Worm (Caenorhabditis elegans): ENCODE results near the gene plp-2.

plp-2 gene

ce11 chrX:15006847-15007358, 24.3 kb upstream of the plp-2 start, which contains the start of gene ergi-2:
Gene ergi-2, minus strand, starts transcription at chrX:15007308.
- TF ChIP-seq ztf-29 (GFP tag; IDR thresholded peaks at IDR 0.05) (no peak), T22C8.4 (GFP tag; IDR thresholded peaks at IDR 0.05) (no peak)

ce11 chrX:15003891-15004550, 21.4 kb upstream of the plp-2 start, which contains the start of gene slc-25A18.1:
Gene slc-25A18.1, minus strand, starts transcription at chrX:15003941.
- no peak for TF ChIP-seq ztf-23 (GFP tag; IDR thresholded peaks at IDR 0.05)
- no peak for TF ChIP-seq cog-1 (tag; optimal IDR thresholded peaks at IDR 0.05)
- no peak for TF ChIP-seq klf-2 (GFP tag; conservative IDR thresholded peaks at IDR 0.05)
- no peak for TF ChIP-seq ref-1 (GFP tag; conservative IDR thresholded peaks at IDR 0.05)
- no peak for TF ChIP-seq flt-1 (GFP tag; IDR thresholded peaks at IDR 0.05)
- TF ChIP-seq tab-1 (GFP tag; IDR thresholded peaks at IDR 0.05) = no peak
- TF ChIP-seq T22C8.4 (GFP tag; IDR thresholded peaks at IDR 0.05) = no peak
- no peak for TF ChIP-seq ztf-29 (GFP tag; IDR thresholded peaks at IDR 0.05)
- TF ChIP-seq med-1 (GFP tag; optimal IDR thresholded peaks at IDR 0.05; ENCODE audit: insufficient read depth) = no peak

ce11 chrX:14999101-14999500, 16.5 kb upstream of the plp-2 start, which contains the start of gene cutl-3:
Gene cutl-3, minus strand, starts transcription at chrX:14999201.
- TF ChIP-seq ztf-29 (GFP tag; IDR thresholded peaks at IDR 0.05) (no peak), ztf-23 (GFP tag; IDR thresholded peaks at IDR 0.05) (no peak), flt-1 (GFP tag; IDR thresholded peaks at IDR 0.05) (no peak), T22C8.4 (GFP tag; IDR thresholded peaks at IDR 0.05) (no peak), klf-2 (GFP tag; conservative IDR thresholded peaks at IDR 0.05) (no peak), med-1 (GFP tag; optimal IDR thresholded peaks at IDR 0.05; ENCODE audit: insufficient read depth) (no peak), cog-1 (tag; optimal IDR thresholded peaks at IDR 0.05) (no peak), ref-1 (GFP tag; conservative IDR thresholded peaks at IDR 0.05) (no peak), tab-1 (GFP tag; IDR thresholded peaks at IDR 0.05) (no peak)

ce11 chrX:14993744-14994143, 11.1 kb upstream of the plp-2 start:
- no peak for TF ChIP-seq ztf-29 (GFP tag; IDR thresholded peaks at IDR 0.05)

- TF ChIP-seq flt-1 (GFP tag; IDR thresholded peaks at IDR 0.05) (no peak), ztf-23 (GFP tag; IDR thresholded peaks at IDR 0.05) (no peak), ref-1 (GFP tag; conservative IDR thresholded peaks at IDR 0.05) (no peak), T22C8.4 (GFP tag; IDR thresholded peaks at IDR 0.05) (no peak), med-1 (GFP tag; optimal IDR thresholded peaks at IDR 0.05; ENCODE audit: insufficient read depth) (no peak), klf-2 (GFP tag; conservative IDR thresholded peaks at IDR 0.05) (no peak), tab-1 (GFP tag; IDR thresholded peaks at IDR 0.05) (no peak), ztf-29 (GFP tag; IDR thresholded peaks at IDR 0.05) (no peak), cog-1 (tag; optimal IDR thresholded peaks at IDR 0.05) (no peak)
These were observed 8.7 kb upstream of the plp-2 start, which contains the start of gene iglr-1 for ce11 chrX:14991280-14991679. Gene iglr-1, minus strand, starts transcription at chrX:14991380.

ce11 chrX:14988160-14988559, 5.6 kb upstream of the plp-2 start:
- no peak for TF ChIP-seq ztf-23 (GFP tag; IDR thresholded peaks at IDR 0.05)
- TF ChIP-seq tab-1 (GFP tag; IDR thresholded peaks at IDR 0.05) = no peak
- no peak for TF ChIP-seq ztf-29 (GFP tag; IDR thresholded peaks at IDR 0.05)
- TF ChIP-seq T22C8.4 (GFP tag; IDR thresholded peaks at IDR 0.05) = no peak
- TF ChIP-seq flt-1 (GFP tag; IDR thresholded peaks at IDR 0.05) = no peak
- TF ChIP-seq klf-2 (GFP tag; conservative IDR thresholded peaks at IDR 0.05) = no peak
- no peak for TF ChIP-seq ref-1 (GFP tag; conservative IDR thresholded peaks at IDR 0.05)
- no peak for TF ChIP-seq cog-1 (tag; optimal IDR thresholded peaks at IDR 0.05)
- no peak for TF ChIP-seq med-1 (GFP tag; optimal IDR thresholded peaks at IDR 0.05; ENCODE audit: insufficient read depth)

ce11 chrX:14983274-14983673, 670 bp upstream of the plp-2 start, which contains the start of gene rbg-1:
Gene rbg-1, plus strand, starts transcription at chrX:14983533.
- TF ChIP-seq med-1 (GFP tag; optimal IDR thresholded peaks at IDR 0.05; ENCODE audit: insufficient read depth) (no peak), tab-1 (GFP tag; IDR thresholded peaks at IDR 0.05) (no peak), cog-1 (tag; optimal IDR thresholded peaks at IDR 0.05) (no peak), flt-1 (GFP tag; IDR thresholded peaks at IDR 0.05) (peak; percentile 25; the same call in 1 of the 2 replicates), klf-2 (GFP tag; conservative IDR thresholded peaks at IDR 0.05) (no peak), T22C8.4 (GFP tag; IDR thresholded peaks at IDR 0.05) (peak; percentile 75), ztf-23 (GFP tag; IDR thresholded peaks at IDR 0.05) (no peak), ztf-29 (GFP tag; IDR thresholded peaks at IDR 0.05) (no peak), ref-1 (GFP tag; conservative IDR thresholded peaks at IDR 0.05) (no peak)

ce11 chrX:14979388-14979787, 3.2 kb downstream of the plp-2 start, which contains the start of gene emre-1:
Gene emre-1, plus strand, starts transcription at chrX:14979688.
- TF ChIP-seq klf-2 (GFP tag; conservative IDR thresholded peaks at IDR 0.05) = no peak
- no peak for TF ChIP-seq tab-1 (GFP tag; IDR thresholded peaks at IDR 0.05)

- no peak for TF ChIP-seq klf-2 (GFP tag; conservative IDR thresholded peaks at IDR 0.05)
- TF ChIP-seq ztf-29 (GFP tag; IDR thresholded peaks at IDR 0.05) = no peak
- TF ChIP-seq med-1 (GFP tag; optimal IDR thresholded peaks at IDR 0.05; ENCODE audit: insufficient read depth) = no peak
- no peak for TF ChIP-seq tab-1 (GFP tag; IDR thresholded peaks at IDR 0.05)
- TF ChIP-seq cog-1 (tag; optimal IDR thresholded peaks at IDR 0.05) = no peak
These were observed 3.8 kb downstream of the plp-2 start for ce11 chrX:14978756-14979155.

- no peak for TF ChIP-seq cog-1 (tag; optimal IDR thresholded peaks at IDR 0.05)
- no peak for TF ChIP-seq med-1 (GFP tag; optimal IDR thresholded peaks at IDR 0.05; ENCODE audit: insufficient read depth)
- no peak for TF ChIP-seq tab-1 (GFP tag; IDR thresholded peaks at IDR 0.05)
- no peak for TF ChIP-seq flt-1 (GFP tag; IDR thresholded peaks at IDR 0.05)
- no peak for TF ChIP-seq klf-2 (GFP tag; conservative IDR thresholded peaks at IDR 0.05)
- TF ChIP-seq T22C8.4 (GFP tag; IDR thresholded peaks at IDR 0.05) = no peak
- no peak for TF ChIP-seq ztf-23 (GFP tag; IDR thresholded peaks at IDR 0.05)
- TF ChIP-seq ref-1 (GFP tag; conservative IDR thresholded peaks at IDR 0.05) = no peak
- TF ChIP-seq ztf-29 (GFP tag; IDR thresholded peaks at IDR 0.05) = no peak
These were observed 5.6 kb downstream of the plp-2 start for ce11 chrX:14976840-14977534.

Measured in whole organism, midembryonic.